Worm (Caenorhabditis elegans): Measurements from ENCODE around the gene C09G1.5.

Gene C09G1.5

DNA sequence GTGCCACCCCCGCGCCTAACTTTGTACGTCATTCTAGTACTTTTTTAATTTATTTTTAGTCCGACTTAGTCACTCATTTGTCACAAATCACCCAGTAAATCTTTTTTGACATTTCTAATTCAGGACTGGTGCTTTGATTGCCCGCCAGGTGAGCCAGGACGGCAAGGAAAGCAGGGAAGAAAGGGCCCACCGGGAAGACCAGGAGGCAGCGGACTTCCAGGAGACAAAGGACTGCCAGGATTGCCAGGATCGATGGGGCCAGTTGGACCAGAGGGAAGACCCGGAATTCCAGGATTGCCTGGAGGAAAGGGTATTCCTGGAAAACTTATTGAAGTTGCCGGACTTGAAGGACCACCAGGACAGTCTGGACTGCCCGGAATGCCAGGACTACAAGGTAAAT lies 5.8 kb upstream of the C09G1.5 start:
- TF ChIP-seq W03F9.2 (tag; optimal IDR thresholded peaks at IDR 0.05) = no peak

DNA sequence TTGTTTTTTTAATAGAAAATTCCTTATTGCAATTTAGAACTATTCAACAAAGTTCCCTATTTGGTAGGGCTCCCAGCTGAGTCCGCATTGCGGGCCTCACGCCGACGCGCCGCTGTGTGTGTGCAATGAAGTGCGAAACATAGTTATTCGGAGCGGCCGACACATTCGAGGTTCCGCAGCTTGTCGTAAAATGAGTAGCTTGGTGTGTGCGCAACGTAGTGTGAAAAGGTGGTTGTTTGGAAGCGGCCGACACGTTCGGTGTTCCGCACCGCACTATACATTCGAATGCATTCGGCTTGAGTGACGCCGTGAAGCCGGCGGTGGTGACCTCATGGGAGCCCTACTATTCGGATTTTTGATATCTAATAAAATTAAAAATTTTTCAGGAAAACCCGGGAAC lies 5.3 kb upstream of the C09G1.5 start:
- TF ChIP-seq him-1 (tag; optimal IDR thresholded peaks at IDR 0.05) (no peak), dao-5 (tag; optimal IDR thresholded peaks at IDR 0.05) (no peak), W03F9.2 (tag; optimal IDR thresholded peaks at IDR 0.05) (no peak)

DNA sequence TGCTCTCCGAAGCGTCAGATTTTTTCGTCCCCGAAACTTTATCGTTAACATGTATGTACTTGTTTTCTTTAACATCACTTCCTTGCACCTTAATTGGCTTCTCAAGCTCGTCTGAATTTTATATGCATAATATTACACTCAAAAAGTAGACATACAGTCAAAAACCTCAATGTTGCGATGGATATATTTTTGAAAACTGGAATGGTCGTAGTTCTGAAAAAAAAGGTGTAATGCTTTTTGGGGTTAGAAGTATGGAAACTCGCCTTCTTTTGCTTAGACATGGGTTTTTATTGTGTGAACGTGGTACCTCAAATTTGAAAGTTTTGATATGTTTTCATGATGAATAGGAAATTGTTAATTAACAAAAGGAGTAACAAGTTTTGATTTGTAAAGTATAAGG lies 23.8 kb downstream of the C09G1.5 start, which contains the start of gene C09G1.2:
C09G1.2 (minus strand) TSS at position 101 of the 400 bp plus-strand sequence.
- TF ChIP-seq him-1 (tag; optimal IDR thresholded peaks at IDR 0.05) = no peak
- no peak for TF ChIP-seq dao-5 (tag; optimal IDR thresholded peaks at IDR 0.05)
- TF ChIP-seq W03F9.2 (tag; optimal IDR thresholded peaks at IDR 0.05) = no peak

DNA sequence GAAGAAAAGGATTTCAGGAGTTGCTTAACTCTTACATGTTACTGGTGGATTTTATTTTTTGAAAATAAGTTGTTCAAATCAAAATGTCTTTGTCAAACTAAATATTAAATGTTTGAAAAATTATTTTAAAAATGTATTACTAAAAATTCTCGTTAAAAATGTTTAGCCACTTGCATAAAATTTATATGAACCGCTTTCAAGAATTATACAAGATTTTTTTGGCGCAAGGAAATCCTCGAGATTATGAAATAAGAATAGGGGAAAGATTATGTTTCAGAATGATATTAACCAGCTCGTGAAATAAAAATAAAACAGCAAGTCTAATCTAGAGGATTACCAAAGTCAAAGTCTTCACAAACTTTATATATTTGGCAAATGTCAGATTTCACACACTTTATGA lies 24.4 kb downstream of the C09G1.5 start:
- TF ChIP-seq W03F9.2 (tag; optimal IDR thresholded peaks at IDR 0.05) = no peak
- peak; percentile 69 for TF ChIP-seq him-1 (tag; optimal IDR thresholded peaks at IDR 0.05)

DNA sequence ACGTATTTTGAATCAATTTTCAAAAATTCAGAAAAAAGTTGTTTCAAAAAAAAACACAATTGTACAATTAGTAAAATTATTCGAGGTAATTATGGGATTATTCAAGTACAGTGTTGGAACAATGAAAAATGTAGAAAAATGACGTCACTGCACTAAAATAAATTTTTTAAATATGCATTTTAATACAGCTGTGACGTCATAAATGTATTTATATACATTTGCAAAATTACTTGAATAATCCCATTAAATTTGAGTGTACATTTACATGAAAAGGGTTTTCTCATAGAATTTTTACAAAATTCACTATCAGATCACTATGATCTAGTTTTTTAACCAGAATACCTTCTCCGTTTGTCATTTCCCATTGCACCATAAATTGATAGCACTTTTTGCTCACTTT lies 29.7 kb downstream of the C09G1.5 start:
- TF ChIP-seq dao-5 (tag; optimal IDR thresholded peaks at IDR 0.05) = no peak
- TF ChIP-seq him-1 (tag; optimal IDR thresholded peaks at IDR 0.05) = no peak
- no peak for TF ChIP-seq W03F9.2 (tag; optimal IDR thresholded peaks at IDR 0.05)

DNA sequence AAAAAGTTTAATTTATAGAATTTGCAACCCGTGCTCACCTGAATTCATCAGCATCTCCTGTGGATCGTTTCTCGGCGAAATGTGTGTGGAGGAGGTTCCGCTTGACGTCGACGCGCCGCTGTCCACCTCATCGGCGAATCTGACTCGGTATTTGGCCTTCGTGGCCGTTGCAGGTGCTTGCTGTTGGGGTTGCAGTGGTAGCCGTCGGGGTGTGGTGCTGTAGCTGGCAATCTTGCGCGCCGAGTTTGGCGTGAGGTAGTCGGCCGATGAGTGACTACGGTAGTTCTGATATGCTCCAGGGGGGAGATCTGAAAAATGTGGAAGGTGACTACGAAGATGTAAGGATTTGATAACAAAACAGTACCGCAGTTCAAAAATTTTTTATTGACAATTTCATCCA lies 33.9 kb downstream of the C09G1.5 start:
- TF ChIP-seq him-1 (tag; optimal IDR thresholded peaks at IDR 0.05) = no peak
- no peak for TF ChIP-seq dao-5 (tag; optimal IDR thresholded peaks at IDR 0.05)
- TF ChIP-seq W03F9.2 (tag; optimal IDR thresholded peaks at IDR 0.05) = no peak

DNA sequence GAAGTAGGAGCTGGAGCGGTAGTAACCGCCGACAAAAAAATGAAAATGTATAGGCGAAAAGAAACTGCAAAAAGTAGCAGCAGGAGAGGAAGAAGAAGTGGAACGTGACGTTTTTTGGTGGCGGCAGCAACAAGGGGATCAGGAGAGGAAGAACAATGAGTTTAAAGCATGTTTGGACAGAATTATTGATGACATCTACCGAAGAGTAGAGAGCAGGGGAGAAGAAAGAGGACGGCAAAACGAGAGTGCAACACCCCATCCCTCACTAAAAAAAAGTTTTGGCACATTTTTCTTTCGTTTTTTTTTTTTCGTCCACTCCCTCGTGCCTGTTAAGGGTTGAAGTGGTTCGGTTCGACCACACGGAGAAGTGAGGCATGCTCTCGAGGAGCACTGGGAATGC lies 35.0 kb downstream of the C09G1.5 start:
- TF ChIP-seq dao-5 (tag; optimal IDR thresholded peaks at IDR 0.05) = no peak
- TF ChIP-seq him-1 (tag; optimal IDR thresholded peaks at IDR 0.05) = no peak
- TF ChIP-seq W03F9.2 (tag; optimal IDR thresholded peaks at IDR 0.05) = no peak

DNA sequence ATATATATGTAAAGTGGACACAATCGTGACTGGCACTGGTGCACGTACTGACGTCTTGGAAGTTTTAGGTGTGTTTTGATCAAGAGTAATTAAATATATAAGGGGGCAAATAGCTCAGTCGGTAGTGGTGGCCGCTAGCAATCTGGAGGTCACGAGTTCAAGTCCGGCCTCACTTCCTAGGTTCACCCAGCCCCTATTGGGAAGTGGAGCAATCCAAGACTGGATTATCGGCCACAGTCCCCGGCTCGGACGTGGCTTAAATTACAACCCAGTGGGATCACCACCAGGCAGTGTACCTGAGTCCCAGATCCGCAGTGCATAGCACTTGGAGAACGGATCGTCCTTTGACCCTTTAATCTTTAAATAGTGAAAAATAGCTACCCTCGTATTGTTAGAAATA lies 38.3 kb downstream of the C09G1.5 start:
- TF ChIP-seq him-1 (tag; optimal IDR thresholded peaks at IDR 0.05) = no peak
- no peak for TF ChIP-seq W03F9.2 (tag; optimal IDR thresholded peaks at IDR 0.05)
- TF ChIP-seq dao-5 (tag; optimal IDR thresholded peaks at IDR 0.05) = no peak

DNA sequence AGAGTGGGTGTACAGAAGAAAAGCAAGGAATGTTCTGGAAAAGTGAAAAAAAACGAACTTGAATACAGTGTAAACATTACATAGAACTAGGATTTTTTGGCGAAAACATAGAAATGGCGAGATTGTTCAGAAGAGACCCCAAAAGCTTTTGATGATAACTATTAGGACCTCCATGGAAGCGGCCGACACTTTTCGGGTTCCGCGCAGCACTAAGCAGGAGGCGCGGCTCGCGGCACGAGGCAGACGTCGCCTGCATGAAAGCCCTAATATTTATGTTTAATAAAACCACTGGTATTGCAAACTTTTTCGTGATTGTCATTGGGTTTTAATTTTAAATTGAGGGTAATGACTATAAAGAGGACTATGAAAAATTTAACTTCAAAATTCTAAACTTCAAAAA lies 39.1 kb downstream of the C09G1.5 start:
- TF ChIP-seq him-1 (tag; optimal IDR thresholded peaks at IDR 0.05) (no peak), dao-5 (tag; optimal IDR thresholded peaks at IDR 0.05) (no peak), W03F9.2 (tag; optimal IDR thresholded peaks at IDR 0.05) (no peak)

DNA sequence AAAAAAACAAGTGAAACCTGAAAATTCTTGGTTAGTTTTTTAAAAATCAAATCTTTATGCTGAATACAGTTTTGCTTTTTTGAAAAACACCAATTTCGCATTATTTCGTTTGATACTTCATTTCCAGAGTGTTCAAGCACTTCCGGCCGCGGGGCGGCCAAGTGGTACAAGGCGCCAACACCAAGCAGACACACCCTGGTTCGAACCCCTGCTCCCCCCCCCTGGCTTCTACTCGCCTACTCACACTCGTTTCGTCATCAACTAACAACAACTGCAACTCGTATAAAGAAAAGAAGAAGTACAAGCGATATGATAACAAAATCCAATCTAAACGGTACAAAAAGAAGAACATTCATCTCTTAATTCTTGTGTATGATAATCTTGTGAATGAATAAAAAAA lies 43.9 kb downstream of the C09G1.5 start:
- no peak for TF ChIP-seq dao-5 (tag; optimal IDR thresholded peaks at IDR 0.05)
- no peak for TF ChIP-seq him-1 (tag; optimal IDR thresholded peaks at IDR 0.05)
- no peak for TF ChIP-seq W03F9.2 (tag; optimal IDR thresholded peaks at IDR 0.05)

DNA sequence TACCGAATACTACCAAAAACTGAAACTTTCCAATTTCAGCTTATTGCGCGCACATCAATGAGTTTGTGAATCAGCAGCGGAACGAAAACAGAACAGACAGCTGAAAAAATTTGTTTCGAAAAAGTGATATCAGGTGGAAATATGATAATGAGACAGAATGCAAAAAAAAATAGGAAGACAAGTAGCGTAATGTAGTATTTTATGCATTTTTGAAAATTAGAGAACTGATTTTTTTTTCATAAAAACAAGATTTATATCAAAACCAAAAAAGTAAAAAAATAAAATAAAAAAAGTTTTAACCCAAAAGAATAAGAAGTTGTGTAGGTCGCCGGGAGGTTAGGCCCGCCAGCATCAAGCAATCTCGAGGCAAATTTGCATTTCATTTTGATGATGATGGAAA lies 47.7 kb downstream of the C09G1.5 start, which contains the start of gene C09G1.4:
C09G1.4 (minus strand) TSS at position 101 of the 400 bp plus-strand sequence.
- TF ChIP-seq him-1 (tag; optimal IDR thresholded peaks at IDR 0.05) = no peak
- TF ChIP-seq W03F9.2 (tag; optimal IDR thresholded peaks at IDR 0.05) = no peak
- TF ChIP-seq dao-5 (tag; optimal IDR thresholded peaks at IDR 0.05) = no peak
